Worm (Caenorhabditis elegans) whole organism, L4/young adult: ENCODE measurements around the gene C16C8.18.
"Not testable (repeated sequence)": the region's sequence is repeated elsewhere in the genome, so short reads cannot be mapped to it uniquely, and the experiment has no call there.

Experiments used
- W03F9.2 ChIP-seq: fragments of 150-350 bp; optimal IDR thresholded peaks from 2 replicates; lab custom pipeline; 2014; ENCODE audit warnings: missing biosample characterization, missing genetic modification characterization
- dao-5 ChIP-seq: sonication (generic microtip); optimal IDR thresholded peaks from 2 replicates; lab custom pipeline; 2016; ENCODE audit warnings: missing genotype, missing genetic modification characterization, moderate library complexity, missing compliant biosample characterization
- him-1 ChIP-seq: sonication (generic microtip); optimal IDR thresholded peaks from 2 replicates; lab custom pipeline; 2016; ENCODE audit warnings: missing genotype, missing genetic modification reagents, missing genetic modification characterization, missing compliant biosample characterization

C16C8.18 gene

DNA sequence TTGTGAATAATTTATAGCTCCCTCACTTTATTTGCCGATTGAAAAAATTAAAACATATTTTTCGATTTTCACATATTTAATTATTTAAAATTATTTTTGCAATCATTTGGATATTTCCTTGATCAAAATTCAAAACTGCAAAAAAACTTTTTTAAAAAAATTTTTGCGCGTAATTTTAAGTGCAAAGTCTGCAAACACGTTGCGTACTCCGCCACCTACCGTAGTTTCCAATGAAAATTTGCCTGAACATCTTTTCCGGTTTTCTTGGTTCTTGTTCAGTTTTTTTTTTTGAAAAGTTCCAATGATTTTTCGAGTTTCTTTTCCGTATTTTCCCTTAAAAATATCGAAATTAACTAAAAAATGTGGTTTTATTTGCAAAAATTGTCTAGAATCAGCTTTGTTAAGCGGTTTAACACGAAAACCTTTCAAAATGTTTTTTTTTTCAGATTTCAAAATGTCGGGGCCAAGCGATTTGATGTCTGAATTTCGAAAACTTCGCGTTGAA lies 19.3 kb downstream of the C16C8.18 start, which contains the start of gene C16C8.25:
C16C8.25 (plus strand) TSS at position 455 of the 505 bp plus-strand sequence.
- TF ChIP-seq him-1 (tag; lab: Kevin White, UChicago) = no peak
- TF ChIP-seq W03F9.2 (tag; lab: Kevin White, UChicago) = no peak
- TF ChIP-seq dao-5 (tag; lab: Kevin White, UChicago) = no peak

DNA sequence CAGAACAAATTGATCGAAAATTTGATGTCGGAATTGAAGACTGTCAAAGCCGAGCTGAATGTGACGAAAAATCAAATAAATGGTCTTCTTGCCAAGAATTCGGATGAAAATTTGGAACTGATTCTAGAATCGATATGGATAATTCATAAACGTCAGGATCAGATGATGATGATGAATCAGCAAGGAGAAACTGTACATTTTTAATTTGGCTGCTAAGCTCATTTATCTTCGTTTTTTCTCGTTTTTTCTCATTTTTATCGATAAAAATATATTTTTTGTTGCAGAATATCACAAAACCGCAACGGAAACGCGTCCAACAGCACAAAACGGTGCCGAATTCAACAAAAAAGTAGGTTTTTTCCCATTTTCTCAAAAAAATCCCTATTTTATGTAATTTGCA lies 20.0 kb downstream of the C16C8.18 start, which contains the start of gene C16C8.14:
C16C8.14 (plus strand) TSS at position 301 of the 400 bp plus-strand sequence.
- TF ChIP-seq W03F9.2, him-1, dao-5 (tag; lab: Kevin White, UChicago): not testable (repeated sequence)

DNA sequence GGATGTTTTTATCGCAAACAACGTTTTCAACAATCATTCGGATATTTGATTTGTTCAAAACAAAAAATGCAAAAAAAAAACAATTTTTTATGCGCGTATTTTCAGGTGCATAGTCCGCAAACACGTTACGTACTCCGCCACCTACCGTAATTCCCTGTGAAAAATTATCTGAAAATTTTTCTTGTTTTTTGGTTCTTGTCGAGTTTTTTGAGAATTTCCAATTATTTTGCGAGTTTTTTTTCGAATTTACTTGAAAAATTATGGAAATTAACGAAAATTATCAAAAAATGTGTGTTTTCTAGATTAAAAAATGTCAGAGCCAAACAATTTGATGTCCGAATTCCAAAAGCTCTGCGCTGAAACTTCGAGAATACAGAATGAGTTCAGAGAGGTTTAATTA lies 22.9 kb downstream of the C16C8.18 start, which contains the start of gene C16C8.12:
C16C8.12 (plus strand) TSS at position 301 of the 400 bp plus-strand sequence.
- no peak for TF ChIP-seq dao-5 (tag; lab: Kevin White, UChicago)
- no peak for TF ChIP-seq W03F9.2 (tag; lab: Kevin White, UChicago)
- TF ChIP-seq him-1 (tag; lab: Kevin White, UChicago) = no peak

DNA sequence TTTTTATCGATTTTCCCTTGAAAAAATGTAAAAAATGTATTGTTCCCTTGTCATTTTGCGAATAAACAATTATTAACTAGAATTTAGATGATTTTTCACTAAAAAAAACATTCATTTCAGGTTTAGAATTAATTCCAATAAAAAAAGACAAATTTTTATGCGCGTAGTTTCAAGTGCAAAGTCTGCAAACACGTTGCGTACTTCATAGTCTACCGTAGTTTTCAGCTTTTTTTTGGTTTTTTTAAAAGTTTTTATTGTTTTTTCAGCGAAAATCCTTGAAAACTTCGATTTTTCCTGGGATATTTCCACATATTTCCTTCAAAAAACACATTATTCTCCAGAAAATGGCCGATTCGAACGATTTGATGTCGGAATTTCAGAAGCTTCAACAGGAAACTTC lies 24.0 kb downstream of the C16C8.18 start, which contains the start of gene C16C8.11:
C16C8.11 (plus strand) TSS at position 188 of the 400 bp plus-strand sequence.
- no peak for TF ChIP-seq him-1 (tag; lab: Kevin White, UChicago)
- TF ChIP-seq dao-5 (tag; lab: Kevin White, UChicago) = no peak
- TF ChIP-seq W03F9.2 (tag; lab: Kevin White, UChicago) = no peak

DNA sequence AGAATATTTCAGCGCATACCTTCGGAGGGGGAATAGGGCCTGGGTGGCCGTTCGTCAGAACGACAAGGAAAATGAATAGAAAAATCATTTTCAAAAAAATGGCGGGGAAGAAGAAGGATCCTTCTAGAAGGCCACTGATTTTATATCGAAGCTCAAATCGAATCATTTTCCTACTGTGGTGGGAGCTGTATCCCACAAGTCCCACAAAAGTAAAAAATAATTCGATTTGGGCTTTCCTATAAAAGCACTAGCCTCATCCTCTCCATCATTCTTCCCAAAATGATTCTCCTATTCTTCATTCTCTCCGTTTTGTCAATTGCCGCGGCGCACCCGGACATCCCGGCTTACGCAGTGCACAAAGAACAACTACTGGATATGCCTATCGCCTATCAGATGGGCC lies 28.7 kb downstream of the C16C8.18 start, which contains the start of the genes C16C8.26 and C16C8.19:
C16C8.26 (minus strand) TSS at position 101 of the 400 bp plus-strand sequence.
C16C8.19 (plus strand) TSS at position 279 of the 400 bp plus-strand sequence.
- no peak for TF ChIP-seq dao-5 (tag; lab: Kevin White, UChicago)
- TF ChIP-seq him-1 (tag; lab: Kevin White, UChicago) = no peak
- TF ChIP-seq W03F9.2 (tag; lab: Kevin White, UChicago) = no peak

DNA sequence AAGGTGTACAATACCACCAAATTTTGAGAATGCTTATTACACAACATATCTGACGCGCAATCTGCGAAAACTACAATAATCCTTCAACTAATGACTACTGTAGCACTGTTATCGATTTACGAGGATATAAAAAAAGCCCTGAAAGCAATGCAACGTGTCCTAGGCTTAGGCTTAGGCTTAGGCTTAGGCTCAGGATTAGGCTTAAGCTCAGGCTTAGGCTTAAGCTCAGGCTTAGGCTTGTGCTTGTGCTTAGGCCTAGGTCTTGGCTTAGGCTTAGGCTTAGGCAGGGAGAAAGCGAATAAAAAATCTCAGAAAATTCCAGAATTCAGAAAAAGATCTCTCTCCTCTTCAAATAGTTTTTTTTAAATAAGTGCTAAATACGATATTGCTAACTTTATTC lies 29.7 kb downstream of the C16C8.18 start:
- TF ChIP-seq dao-5 (tag; lab: Kevin White, UChicago) (no peak), W03F9.2 (tag; lab: Kevin White, UChicago) (no peak), him-1 (tag; lab: Kevin White, UChicago) (no peak)

DNA sequence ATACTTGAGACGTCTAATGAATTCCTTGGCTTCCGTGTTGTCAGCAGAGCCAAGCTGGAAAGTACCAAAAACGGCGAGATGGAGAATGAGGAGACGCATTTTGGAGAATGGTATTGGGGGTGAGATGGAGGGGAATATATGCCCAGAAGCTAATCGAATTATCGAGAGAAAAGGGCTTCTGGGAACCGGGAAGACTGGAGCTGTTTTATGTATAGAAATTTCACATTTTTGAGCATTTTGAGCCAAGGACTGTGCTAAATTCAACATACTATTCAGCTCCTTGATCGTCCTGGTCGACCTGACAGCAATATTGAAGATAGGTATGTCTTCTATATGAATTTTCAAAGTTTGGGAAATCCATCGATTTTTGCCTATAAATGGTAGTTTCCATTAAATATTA lies 30.5 kb downstream of the C16C8.18 start, which contains the start of gene C16C8.7:
C16C8.7 (minus strand) TSS at position 101 of the 400 bp plus-strand sequence.
- TF ChIP-seq dao-5 (tag; lab: Kevin White, UChicago) (no peak), W03F9.2 (tag; lab: Kevin White, UChicago) (no peak), him-1 (tag; lab: Kevin White, UChicago) (no peak)

DNA sequence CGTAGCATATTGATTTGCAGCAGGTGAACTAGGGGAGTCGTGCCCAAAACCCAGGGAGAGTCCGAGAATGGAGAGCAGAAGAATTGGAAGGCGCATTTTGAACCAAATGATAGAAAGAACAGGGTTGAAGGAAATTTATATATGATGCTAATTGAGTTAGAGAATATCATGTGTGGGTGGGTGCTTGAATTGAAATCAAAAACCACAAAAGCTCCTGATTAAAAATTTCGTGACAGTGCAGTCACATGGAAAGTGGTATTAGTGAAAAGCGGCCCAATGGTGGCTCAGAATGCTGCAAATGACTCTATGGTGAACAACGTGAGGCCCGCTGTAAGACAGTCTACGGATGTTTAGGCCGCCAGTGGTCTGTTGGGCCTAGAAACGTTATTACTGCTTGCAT lies 32.1 kb downstream of the C16C8.18 start, which contains the start of gene C16C8.8:
C16C8.8 (minus strand) TSS at position 101 of the 400 bp plus-strand sequence.
- TF ChIP-seq dao-5 (tag; lab: Kevin White, UChicago) (no peak), W03F9.2 (tag; lab: Kevin White, UChicago) (no peak), him-1 (tag; lab: Kevin White, UChicago) (no peak)

DNA sequence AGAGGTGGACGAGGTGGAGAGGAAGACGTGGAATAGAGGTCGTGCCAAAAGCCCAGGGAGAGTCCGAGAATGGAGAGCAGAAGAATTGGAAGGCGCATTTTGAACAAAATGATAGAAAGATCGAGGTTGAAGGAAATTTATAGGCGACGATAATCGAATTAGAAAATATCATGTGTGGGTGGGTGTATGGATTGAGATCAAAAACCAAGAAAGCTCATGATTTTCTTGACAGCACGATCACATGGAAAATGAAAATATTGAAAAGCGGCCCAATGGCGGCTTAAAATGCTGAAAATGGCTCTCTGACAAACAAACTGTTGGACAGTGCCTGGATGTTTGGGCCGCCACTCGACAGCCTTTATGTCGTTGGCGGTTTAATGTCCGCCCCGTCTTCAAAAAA lies 33.6 kb downstream of the C16C8.18 start, which contains the start of gene C16C8.9:
C16C8.9 (minus strand) TSS at position 101 of the 400 bp plus-strand sequence.
- TF ChIP-seq dao-5 (tag; lab: Kevin White, UChicago) (no peak), W03F9.2 (tag; lab: Kevin White, UChicago) (no peak), him-1 (tag; lab: Kevin White, UChicago) (no peak)

DNA sequence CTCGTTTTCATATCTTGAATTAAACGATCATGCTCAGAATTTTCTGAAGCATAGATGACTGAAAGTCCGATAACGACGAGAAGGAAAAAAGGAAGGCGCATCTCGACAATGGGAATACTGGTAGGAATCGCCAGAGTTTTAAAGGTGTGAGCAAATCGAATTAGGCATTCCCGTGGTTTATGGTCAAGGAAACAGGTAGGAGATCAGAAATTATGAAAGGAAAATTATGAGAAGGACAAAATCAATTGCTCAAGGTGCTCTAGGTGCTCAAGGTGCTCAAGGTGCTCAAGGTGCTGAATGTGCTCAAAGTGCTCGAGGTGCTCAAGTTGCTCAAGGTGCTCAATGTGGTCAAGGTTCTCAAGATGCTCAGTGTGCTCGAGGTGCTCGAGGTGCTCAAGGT lies 35.1 kb downstream of the C16C8.18 start, which contains the start of gene C16C8.10:
C16C8.10 (minus strand) TSS at position 101 of the 400 bp plus-strand sequence.
- not testable (repeated sequence) for TF ChIP-seq W03F9.2, dao-5, him-1 (tag; lab: Kevin White, UChicago)

DNA sequence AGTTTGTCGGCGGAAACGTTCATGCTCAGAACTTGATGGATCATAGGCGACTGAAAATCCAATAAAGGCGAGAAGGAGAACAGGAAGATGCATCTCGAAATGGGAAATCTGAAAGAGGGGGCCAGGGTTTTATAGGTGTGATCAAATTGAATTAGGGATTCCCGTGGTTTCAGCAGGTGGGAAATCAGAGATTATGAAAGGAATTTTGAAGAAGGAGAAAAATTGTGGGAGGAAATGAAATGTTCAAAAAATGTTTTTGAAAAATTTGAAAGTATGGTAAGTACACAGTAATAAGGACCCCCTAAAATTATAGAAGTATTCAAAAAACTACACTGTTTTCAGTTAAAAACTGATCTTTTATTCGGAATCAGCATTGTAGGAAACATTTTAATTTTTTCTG lies 41.0 kb downstream of the C16C8.18 start, which contains the start of gene Y49F6B.20:
Y49F6B.20 (minus strand) TSS at position 101 of the 400 bp plus-strand sequence.
- TF ChIP-seq W03F9.2 (tag; lab: Kevin White, UChicago) (no peak), him-1 (tag; lab: Kevin White, UChicago) (no peak), dao-5 (tag; lab: Kevin White, UChicago) (no peak)

DNA sequence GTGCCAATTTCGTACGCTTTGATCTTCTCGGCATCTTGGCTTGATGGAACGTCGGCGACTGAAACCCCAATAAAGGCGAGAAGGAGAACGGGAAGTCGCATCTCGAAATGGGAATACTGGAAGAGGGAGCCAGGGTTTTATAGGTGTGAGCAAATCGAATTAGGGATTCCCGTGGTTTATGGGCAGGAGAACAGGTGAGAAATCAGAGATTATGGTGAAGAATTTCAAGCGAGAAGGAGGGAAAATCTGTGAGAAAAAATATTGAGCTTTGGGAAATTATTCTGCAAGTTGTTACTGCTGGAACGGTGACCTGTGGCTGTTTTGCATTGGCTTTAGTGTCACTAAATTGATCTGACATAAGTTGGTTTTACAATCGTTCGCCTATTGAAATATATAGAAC lies 42.1 kb downstream of the C16C8.18 start, which contains the start of gene Y49F6B.13:
Y49F6B.13 (minus strand) TSS at position 101 of the 400 bp plus-strand sequence.
- TF ChIP-seq dao-5 (tag; lab: Kevin White, UChicago) (no peak), W03F9.2 (tag; lab: Kevin White, UChicago) (no peak)

DNA sequence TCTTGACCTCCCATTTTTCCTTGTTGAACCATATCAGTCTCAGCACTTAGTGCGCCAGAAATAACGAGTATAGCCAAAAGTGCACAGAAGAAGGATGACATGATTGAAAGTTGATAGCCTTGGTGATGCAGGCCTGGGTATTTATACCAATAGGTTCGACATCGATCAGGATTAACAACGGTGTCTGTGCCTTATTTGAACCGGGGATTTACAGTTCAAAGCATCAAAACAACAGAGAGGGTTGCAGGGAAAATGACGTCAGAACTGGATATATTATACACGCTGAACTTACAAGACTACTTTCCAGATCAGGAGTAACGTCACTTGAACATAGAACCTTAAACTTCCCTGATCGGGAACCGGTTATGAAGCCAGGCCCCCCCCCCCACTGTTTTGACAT lies 42.8 kb downstream of the C16C8.18 start, which contains the start of gene Y49F6B.12:
Y49F6B.12 (minus strand) TSS at position 101 of the 400 bp plus-strand sequence.
- TF ChIP-seq dao-5 (tag; lab: Kevin White, UChicago) (no peak), him-1 (tag; lab: Kevin White, UChicago) (no peak), W03F9.2 (tag; lab: Kevin White, UChicago) (no peak)
